Fruit fly (Drosophila melanogaster): ENCODE measurements around the gene CG12971.

Gene CG12971

DNA sequence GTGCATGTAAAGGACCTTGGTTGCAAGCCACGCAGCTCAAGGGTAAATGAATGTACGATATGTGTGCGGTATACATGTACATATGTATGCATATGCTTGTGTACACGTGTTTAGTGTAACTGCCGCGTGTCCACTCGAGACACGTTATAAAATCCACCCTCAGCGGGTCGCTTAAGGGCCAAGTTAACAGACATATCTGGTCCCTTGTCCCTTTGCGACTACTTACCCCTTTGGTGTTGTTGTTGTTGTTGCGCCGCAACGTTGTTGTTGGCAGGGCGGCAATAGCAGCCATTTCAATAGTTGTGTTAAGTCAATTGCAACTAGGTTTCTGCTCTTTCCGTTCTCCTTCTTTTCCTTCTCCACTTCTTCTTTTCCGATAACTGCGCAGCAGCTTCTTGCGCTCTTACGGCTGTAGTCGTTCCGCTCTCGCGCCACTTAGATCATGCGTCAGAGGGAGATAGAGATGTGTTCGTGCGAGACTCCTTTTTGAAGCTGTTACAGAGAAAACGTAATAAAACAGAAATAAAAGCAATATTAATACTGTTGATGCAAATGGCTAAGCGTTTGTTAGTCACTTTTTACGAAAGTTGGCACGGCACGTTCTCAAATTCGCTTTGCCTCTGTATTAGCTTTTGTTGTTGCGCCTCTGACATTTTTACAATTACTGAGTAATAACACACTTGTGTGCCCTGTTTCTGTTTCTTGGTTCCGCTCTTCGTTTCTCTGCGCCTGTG lies 9.7 kb downstream of the CG12971 start:
- TF ChIP-seq pnt (GFP tag; optimal IDR thresholded peaks at IDR 0.05) = no peak
- no peak for TF ChIP-seq pum (GFP tag; optimal IDR thresholded peaks at IDR 0.05)
- TF ChIP-seq Kr (GFP tag; optimal IDR thresholded peaks at IDR 0.05) = peak; percentile 81
- peak; percentile 58; the same call in 1 of the 3 replicates for TF ChIP-seq CG6791 (GFP tag; IDR thresholded peaks at IDR 0.05; ENCODE audit: partially characterized antibody)
- TF ChIP-seq CG15479 (GFP tag; optimal IDR thresholded peaks at IDR 0.05) = peak; percentile 83
- TF ChIP-seq lov (optimal IDR thresholded peaks at IDR 0.05) = no peak
- 0 out of 3 replicates have a peak, but pooled peaks have one; percentile 49 for TF ChIP-seq lov (GFP tag; IDR thresholded peaks at IDR 0.05)
- TF ChIP-seq pros (GFP tag; optimal IDR thresholded peaks at IDR 0.05) = peak; percentile 84
- peak; percentile 84 for TF ChIP-seq CG10321 (GFP tag; IDR thresholded peaks at IDR 0.05)
- TF ChIP-seq Hey (tag; optimal IDR thresholded peaks at IDR 0.05) = peak; percentile 79
- peak; percentile 64 for TF ChIP-seq cg (GFP tag; optimal IDR thresholded peaks at IDR 0.05)
- TF ChIP-seq Taf1 (GFP tag; IDR thresholded peaks at IDR 0.05) = no peak
- TF ChIP-seq Stat92E (GFP tag; optimal IDR thresholded peaks at IDR 0.05) = no peak
- 0 out of 3 replicates have a peak, but pooled peaks have one; percentile 32 for TF ChIP-seq gce (GFP tag; IDR thresholded peaks at IDR 0.05)
- TF ChIP-seq yki (optimal IDR thresholded peaks at IDR 0.05) = no peak
- TF ChIP-seq CG13624 (GFP tag; optimal IDR thresholded peaks at IDR 0.05) = peak; percentile 62
- 0 out of 2 replicates have a peak, but pooled peaks have one; percentile 24 for TF ChIP-seq ttk (GFP tag; IDR thresholded peaks at IDR 0.05)
- TF ChIP-seq da (GFP tag; optimal IDR thresholded peaks at IDR 0.05) = no peak
- TF ChIP-seq CG34376 (GFP tag; optimal IDR thresholded peaks at IDR 0.05) = peak; percentile 30
- peak; percentile 3 for TF ChIP-seq dm (GFP tag; optimal IDR thresholded peaks at IDR 0.05)
- TF ChIP-seq kni (GFP tag; optimal IDR thresholded peaks at IDR 0.05) = peak; percentile 24
- 0 out of 4 replicates have a peak, but pooled peaks have one; percentile 13 for TF ChIP-seq Dll (GFP tag; IDR thresholded peaks at IDR 0.05; ENCODE audit: partially characterized antibody)
- no peak for TF ChIP-seq Poxn (GFP tag; IDR thresholded peaks at IDR 0.05)
- peak; percentile 19 for TF ChIP-seq pfk (GFP tag; optimal IDR thresholded peaks at IDR 0.05)
- no peak for TF ChIP-seq pb (GFP tag; optimal IDR thresholded peaks at IDR 0.05)
- TF ChIP-seq CG32532 (GFP tag; IDR thresholded peaks at IDR 0.05) = no peak
- TF ChIP-seq BEAF-32 (GFP tag; optimal IDR thresholded peaks at IDR 0.05) = peak; percentile 16
- peak; percentile 37 to 62 for TF ChIP-seq Trl (optimal IDR thresholded peaks at IDR 0.05)
- TF ChIP-seq Trl (GFP tag; optimal IDR thresholded peaks at IDR 0.05) = no peak
- TF ChIP-seq CG3163 (GFP tag; optimal IDR thresholded peaks at IDR 0.05) = peak; percentile 15
- no peak for TF ChIP-seq B-H2 (GFP tag; optimal IDR thresholded peaks at IDR 0.05)
- no peak for TF ChIP-seq CG17186 (GFP tag; optimal IDR thresholded peaks at IDR 0.05)
- TF ChIP-seq phol (tag; optimal IDR thresholded peaks at IDR 0.05) = no peak
- TF ChIP-seq Nf-YC (tag; optimal IDR thresholded peaks at IDR 0.05) = no peak
- TF ChIP-seq YL-1 (GFP tag; optimal IDR thresholded peaks at IDR 0.05) = peak; percentile 24
- TF ChIP-seq nerfin-1 (tag; optimal IDR thresholded peaks at IDR 0.05) = peak; percentile 44
- no peak for TF ChIP-seq Mrtf (GFP tag; IDR thresholded peaks at IDR 0.05)
- no peak for TF ChIP-seq Atf-2 (GFP tag; optimal IDR thresholded peaks at IDR 0.05)
- TF ChIP-seq CG4360 (GFP tag; IDR thresholded peaks at IDR 0.05) = peak; percentile 93
- TF ChIP-seq Hsf (GFP tag; optimal IDR thresholded peaks at IDR 0.05) = no peak
- no peak for TF ChIP-seq CG15269 (tag; optimal IDR thresholded peaks at IDR 0.05)
- no peak for TF ChIP-seq CG8478 (optimal IDR thresholded peaks at IDR 0.05)
- TF ChIP-seq ab (GFP tag; optimal IDR thresholded peaks at IDR 0.05) = no peak
- TF ChIP-seq CG12299 (tag; optimal IDR thresholded peaks at IDR 0.05) = no peak
- no peak for TF ChIP-seq CTCF (GFP tag; optimal IDR thresholded peaks at IDR 0.05)
- 0 out of 3 replicates have a peak, but pooled peaks have one; percentile 30 for TF ChIP-seq Opbp (GFP tag; IDR thresholded peaks at IDR 0.05; ENCODE audit: partially characterized antibody)
- TF ChIP-seq Lim3 (GFP tag; IDR thresholded peaks at IDR 0.05) = no peak
- TF ChIP-seq tll (GFP tag; optimal IDR thresholded peaks at IDR 0.05) = peak in 1 of 2 experiments; percentile 81
- peak; percentile 81 for TF ChIP-seq twi (tag; optimal IDR thresholded peaks at IDR 0.05)
- peak; percentile 73 for TF ChIP-seq ewg (GFP tag; optimal IDR thresholded peaks at IDR 0.05)
